Worm (Caenorhabditis elegans) whole organism, young adult: Measurements from ENCODE around the gene C32C4.3.

Experiments
- F49E8.2 ChIP-seq: sonication (generic microtip); optimal IDR thresholded peaks from 3 replicates; lab custom pipeline; 2017; ENCODE audit warnings: missing genetic modification characterization, mild to moderate bottlenecking, missing compliant biosample characterization, antibody characterized with exemption, moderate library complexity; ENCODE audit not compliant: insufficient read depth
- K11D2.4 ChIP-seq: fragments of 200-800 bp; sonication (Bioruptor generic); IDR thresholded peaks from 2 replicates; pipeline ENCODE4 v1.3.6; 2022; ENCODE audit warnings: missing genetic modification reagents, missing genetic modification characterization, missing compliant biosample characterization
- T26A5.8 ChIP-seq: sonication (generic microtip); optimal IDR thresholded peaks from 2 replicates; lab custom pipeline; 2016; ENCODE audit warnings: missing genetic modification characterization, missing compliant biosample characterization
- Y53G8AR.9 ChIP-seq: fragments of 200-800 bp; sonication (Bioruptor generic); conservative IDR thresholded peaks from 2 replicates; pipeline ENCODE4 v1.3.6; 2022; ENCODE audit warnings: missing genetic modification reagents, missing genetic modification characterization, missing compliant biosample characterization
- Y67H2A.10 ChIP-seq: fragments of 200-800 bp; sonication (Bioruptor generic); conservative IDR thresholded peaks from 2 replicates; pipeline ENCODE4 v1.3.6; 2022; ENCODE audit warnings: missing genetic modification reagents, missing genetic modification characterization, missing compliant biosample characterization
- aptf-3 ChIP-seq: fragments of 200-800 bp; sonication (Bioruptor generic); IDR thresholded peaks from 2 replicates; pipeline ENCODE4 v1.3.6; 2022; ENCODE audit warnings: missing genetic modification characterization, missing compliant biosample characterization
- attf-3 ChIP-seq: fragments of 200-800 bp; sonication (Bioruptor generic); conservative IDR thresholded peaks from 2 replicates; pipeline ENCODE4 v1.3.6; 2022; ENCODE audit warnings: missing genetic modification reagents, missing genetic modification characterization, missing compliant biosample characterization
- ccch-3 ChIP-seq: fragments of 200-800 bp; sonication (Bioruptor generic); optimal IDR thresholded peaks from 2 replicates; lab custom pipeline; 2018; ENCODE audit warnings: mild to moderate bottlenecking, missing genetic modification characterization, missing compliant biosample characterization
- cebp-1 ChIP-seq, 2 experiments: fragments of 200-800 bp in 1 of 2; sonication (Bioruptor generic) in 1 of 2; sonication (generic microtip) in 1 of 2; IDR thresholded peaks in 1 of 2; optimal IDR thresholded peaks in 1 of 2; 2 replicates each; pipeline versions ENCODE4 v1.3.6 to Lab custom; 2017 to 2022; ENCODE audit warnings: missing compliant biosample characterization in 2 of 2, missing genetic modification characterization in 2 of 2, mild to moderate bottlenecking in 1 of 2, missing genetic modification reagents in 1 of 2, moderate library complexity in 1 of 2
- cebp-2 ChIP-seq: fragments of 200-800 bp; sonication (Bioruptor generic); IDR thresholded peaks from 2 replicates; pipeline ENCODE4 v1.3.6; 2022; ENCODE audit warnings: missing genetic modification characterization, missing compliant biosample characterization
- efl-1 ChIP-seq: fragments of 150-350 bp; optimal IDR thresholded peaks from 2 replicates; lab custom pipeline; 2014; ENCODE audit warnings: missing biosample characterization, missing genetic modification reagents, missing genetic modification characterization
- ekl-4 ChIP-seq: fragments of 200-800 bp; sonication (Bioruptor generic); IDR thresholded peaks from 2 replicates; pipeline ENCODE4 v1.3.6; 2022; ENCODE audit warnings: missing genetic modification reagents, missing genetic modification characterization, missing compliant biosample characterization
- ets-4 ChIP-seq: fragments of 200-800 bp; sonication (Bioruptor generic); optimal IDR thresholded peaks from 2 replicates; lab custom pipeline; 2018; ENCODE audit warnings: mild to moderate bottlenecking, missing genetic modification characterization, missing compliant biosample characterization
- hmg-1.2 ChIP-seq: fragments of 200-800 bp; sonication (Bioruptor generic); IDR thresholded peaks from 2 replicates; pipeline ENCODE4 v1.3.6; 2022; ENCODE audit warnings: missing genetic modification reagents, missing genetic modification characterization, missing compliant biosample characterization
- hsf-1 ChIP-seq: fragments of 200-800 bp; sonication (Bioruptor generic); IDR thresholded peaks from 2 replicates; pipeline ENCODE4 v1.3.6; 2022; ENCODE audit warnings: missing genetic modification reagents, missing genetic modification characterization, missing compliant biosample characterization
- lin-26 ChIP-seq: fragments of 200-800 bp; sonication (Bioruptor generic); IDR thresholded peaks from 2 replicates; pipeline ENCODE4 v1.3.6; 2022; ENCODE audit warnings: missing genetic modification reagents, missing genetic modification characterization, missing compliant biosample characterization
- lin-40 ChIP-seq: sonication (generic microtip); optimal IDR thresholded peaks from 2 replicates; lab custom pipeline; 2016; ENCODE audit warnings: missing genetic modification characterization, mild to moderate bottlenecking, missing compliant biosample characterization, missing genotype, missing genetic modification reagents
- lsl-1 ChIP-seq: fragments of 200-800 bp; sonication (Bioruptor generic); optimal IDR thresholded peaks from 2 replicates; lab custom pipeline; 2018; ENCODE audit warnings: mild to moderate bottlenecking, missing genetic modification characterization, moderate library complexity, missing compliant biosample characterization
- madf-6 ChIP-seq: fragments of 200-800 bp; sonication (Bioruptor generic); IDR thresholded peaks from 2 replicates; pipeline ENCODE4 v1.3.6; 2022; ENCODE audit warnings: missing genetic modification reagents, missing genetic modification characterization, missing compliant biosample characterization
- mcd-1 ChIP-seq: fragments of 200-800 bp; sonication (Bioruptor generic); IDR thresholded peaks from 2 replicates; pipeline ENCODE4 v1.3.6; 2022; ENCODE audit warnings: missing genetic modification reagents, missing genetic modification characterization, missing compliant biosample characterization
- nhr-120 ChIP-seq: fragments of 200-800 bp; sonication (Bioruptor generic); IDR thresholded peaks from 2 replicates; pipeline ENCODE4 v1.3.6; 2022; ENCODE audit warnings: missing genetic modification characterization, missing compliant biosample characterization
- nhr-90 ChIP-seq: sonication (generic microtip); optimal IDR thresholded peaks from 2 replicates; lab custom pipeline; 2016; ENCODE audit warnings: missing genotype, mild to moderate bottlenecking, missing genetic modification characterization, missing compliant biosample characterization
- rec-8 ChIP-seq, 2 experiments: sonication (generic microtip); optimal IDR thresholded peaks; 2 replicates each; lab custom pipeline; 2016; ENCODE audit warnings: mild to moderate bottlenecking in 2 of 2, missing genetic modification characterization in 2 of 2, missing genetic modification reagents in 2 of 2, missing genotype in 2 of 2, missing biosample characterization in 1 of 2, missing compliant biosample characterization in 1 of 2, moderate library complexity in 1 of 2
- sea-2 ChIP-seq: fragments of 200-800 bp; sonication (Bioruptor generic); IDR thresholded peaks from 2 replicates; pipeline ENCODE4 v1.3.6; 2022; ENCODE audit warnings: missing genetic modification characterization, missing compliant biosample characterization
- snpc-1.1 ChIP-seq: sonication (generic microtip); optimal IDR thresholded peaks from 2 replicates; lab custom pipeline; 2017; ENCODE audit warnings: missing genetic modification characterization, mild to moderate bottlenecking, missing compliant biosample characterization, antibody characterized with exemption, moderate library complexity, missing genotype, missing genetic modification reagents; ENCODE audit not compliant: insufficient read depth
- snpc-4 ChIP-seq, 5 experiments: fragments of 150-350 bp in 1 of 5; sonication (generic microtip) in 4 of 5; optimal IDR thresholded peaks; 2 replicates each; lab custom pipeline; 2014 to 2018; ENCODE audit warnings: missing genetic modification characterization in 5 of 5, missing biosample characterization in 3 of 5, antibody characterized with exemption in 2 of 5, mild to moderate bottlenecking in 2 of 5, missing compliant biosample characterization in 2 of 5, missing genotype in 2 of 5, moderate library complexity in 2 of 5, missing genetic modification reagents in 1 of 5
- unc-62 ChIP-seq: fragments of 150-350 bp; optimal IDR thresholded peaks from 2 replicates; lab custom pipeline; 2014; ENCODE audit warnings: missing biosample characterization, missing genetic modification reagents, missing genetic modification characterization
- xnd-1 ChIP-seq: sonication (generic microtip); optimal IDR thresholded peaks from 2 replicates; lab custom pipeline; 2016; ENCODE audit warnings: missing genotype, missing genetic modification reagents, missing genetic modification characterization, missing compliant biosample characterization
- zfh-2 ChIP-seq: fragments of 200-800 bp; sonication (Bioruptor generic); conservative IDR thresholded peaks from 2 replicates; pipeline ENCODE4 v1.3.6; 2022; ENCODE audit warnings: missing genetic modification reagents, missing genetic modification characterization, missing compliant biosample characterization
- ztf-22 ChIP-seq: fragments of 200-800 bp; sonication (Bioruptor generic); optimal IDR thresholded peaks from 2 replicates; lab custom pipeline; 2018; ENCODE audit warnings: mild to moderate bottlenecking, missing genetic modification characterization, moderate library complexity, missing compliant biosample characterization
- ztf-25 ChIP-seq: fragments of 200-800 bp; sonication (Bioruptor generic); IDR thresholded peaks from 2 replicates; pipeline ENCODE4 v1.3.6; 2022; ENCODE audit warnings: missing genetic modification reagents, missing genetic modification characterization, missing compliant biosample characterization
- ztf-3 ChIP-seq: fragments of 200-800 bp; sonication (Bioruptor generic); optimal IDR thresholded peaks from 2 replicates; lab custom pipeline; 2018; ENCODE audit warnings: mild to moderate bottlenecking, missing genetic modification characterization, missing compliant biosample characterization

C32C4.3 gene

ce11 chrV:10630497-10630896, 16.4 kb downstream of the C32C4.3 start:
- TF ChIP-seq ccch-3 (GFP tag; lab: Kevin White, UChicago): no peak
- no peak for TF ChIP-seq lin-40
- TF ChIP-seq ztf-25: no peak
- no peak for TF ChIP-seq ets-4
- TF ChIP-seq hsf-1 (GFP tag; lab: Robert Waterston, UW): no peak
- no peak for TF ChIP-seq K11D2.4
- no peak for TF ChIP-seq nhr-120 (GFP tag; lab: Robert Waterston, UW)
- no peak for TF ChIP-seq rec-8 (tag; optimal IDR thresholded peaks at IDR 0.05; lab: Kevin White, UChicago)
- TF ChIP-seq snpc-4 (GFP tag; optimal IDR thresholded peaks at IDR 0.05; lab: Kevin White, UChicago): no peak
- no peak for TF ChIP-seq snpc-4 (tag; optimal IDR thresholded peaks at IDR 0.05; lab: Kevin White, UChicago)
- no peak for TF ChIP-seq cebp-2
- TF ChIP-seq mcd-1 (GFP tag; lab: Robert Waterston, UW): no peak
- no peak for TF ChIP-seq sea-2 (GFP tag; lab: Robert Waterston, UW)

ce11 chrV:10615496-10615895, 31.4 kb downstream of the C32C4.3 start, which contains the start of gene H09F14.1:
Gene H09F14.1 (minus strand): TSS chrV:10615596.
- no peak for TF ChIP-seq ztf-22 (GFP tag; lab: Kevin White, UChicago)
- no peak for TF ChIP-seq F49E8.2 (tag; lab: Kevin White, UChicago)
- TF ChIP-seq Y67H2A.10: no peak
- TF ChIP-seq cebp-1 (GFP tag; IDR thresholded peaks at IDR 0.05; lab: Robert Waterston, UW): no peak
- no peak for TF ChIP-seq cebp-1 (tag; optimal IDR thresholded peaks at IDR 0.05; lab: Kevin White, UChicago)
- TF ChIP-seq ekl-4 (GFP tag; lab: Robert Waterston, UW): no peak
- no peak for TF ChIP-seq unc-62 (GFP tag; lab: Kevin White, UChicago)
- TF ChIP-seq nhr-90 (tag; lab: Kevin White, UChicago): no peak
- no peak for TF ChIP-seq ztf-3 (GFP tag; lab: Kevin White, UChicago)

ce11 chrV:10602051-10602937, 44.6 kb downstream of the C32C4.3 start, which contains the start of gene H27A22.1:
Gene H27A22.1 (plus strand): TSS chrV:10602555.
- TF ChIP-seq ztf-25 (no peak), hmg-1.2 (GFP tag; lab: Robert Waterston, UW) (peak; percentile 56; the same call in 1 of the 2 replicates)

ce11 chrV:10598670-10599154, 48.2 kb downstream of the C32C4.3 start, which contains the start of gene scpl-4:
Gene scpl-4 (plus strand): TSS chrV:10599104.
- TF ChIP-seq aptf-3 (GFP tag; lab: Robert Waterston, UW) (no peak), attf-3 (peak; percentile 75)

- TF ChIP-seq lsl-1 (GFP tag; lab: Kevin White, UChicago): peak; percentile 45
- TF ChIP-seq K11D2.4: no peak
- TF ChIP-seq hsf-1 (GFP tag; lab: Robert Waterston, UW): no peak
- no peak for TF ChIP-seq T26A5.8
- TF ChIP-seq Y53G8AR.9: no peak
- no peak for TF ChIP-seq nhr-120 (GFP tag; lab: Robert Waterston, UW)
- TF ChIP-seq efl-1 (GFP tag; lab: Kevin White, UChicago): peak; percentile 55
- peak; percentile 60; the same call in 1 of the 2 replicates for TF ChIP-seq madf-6 (GFP tag; lab: Robert Waterston, UW)
- TF ChIP-seq zfh-2: no peak
- no peak for TF ChIP-seq lin-26 (GFP tag; lab: Robert Waterston, UW)
- peak; percentile 10 for TF ChIP-seq xnd-1 (tag; lab: Kevin White, UChicago)
- no peak for TF ChIP-seq cebp-2
- TF ChIP-seq snpc-1.1 (tag; lab: Kevin White, UChicago): no peak
Observed at ce11 chrV:10597234-10597633, 49.7 kb downstream of the C32C4.3 start, which contains the start of gene T21C9.13. Gene T21C9.13 (plus strand): TSS chrV:10597266.
